Fruit fly (Drosophila melanogaster) whole organism, pupa: ENCODE measurements around the gene CG15042.

Experiments used
- CG10348 ChIP-seq: fragments of 200-800 bp; sonication (Bioruptor generic); IDR thresholded peaks from 2 replicates; pipeline ENCODE4 v1.3.6; 2022; ENCODE audit warnings: missing biosample characterization, missing genetic modification characterization
- CG12605 ChIP-seq: fragments of 200-800 bp; sonication (Bioruptor generic); IDR thresholded peaks from 2 replicates; pipeline ENCODE4 v1.3.6; 2022; ENCODE audit warnings: missing biosample characterization, missing genetic modification characterization
- CG13204 ChIP-seq: fragments of 200-800 bp; sonication (Bioruptor generic); optimal IDR thresholded peaks from 2 replicates; lab custom pipeline; 2018; ENCODE audit warnings: missing biosample characterization, mild to moderate bottlenecking, missing genetic modification characterization, moderate library complexity
- CG14655 ChIP-seq: fragments of 200-800 bp; sonication (Bioruptor generic); optimal IDR thresholded peaks from 3 replicates; lab custom pipeline; 2017; ENCODE audit warnings: mild to moderate bottlenecking, missing biosample characterization, missing genetic modification reagents, missing genetic modification characterization
- CG15710 ChIP-seq: fragments of 200-800 bp; sonication (Bioruptor generic); optimal IDR thresholded peaks from 2 replicates; lab custom pipeline; 2018; ENCODE audit warnings: missing biosample characterization, mild to moderate bottlenecking, missing genetic modification characterization, moderate library complexity
- CG34367 ChIP-seq: fragments of 200-800 bp; sonication (Bioruptor generic); optimal IDR thresholded peaks from 2 replicates; lab custom pipeline; 2018; ENCODE audit warnings: missing biosample characterization, mild to moderate bottlenecking, missing genetic modification characterization
- CG4496 ChIP-seq: fragments of 200-800 bp; sonication (Bioruptor generic); IDR thresholded peaks from 3 replicates; pipeline ENCODE4 v1.3.6; 2022; ENCODE audit warnings: missing biosample characterization, missing genetic modification characterization
- D1 ChIP-seq: fragments of 200-800 bp; sonication (Bioruptor generic); optimal IDR thresholded peaks from 2 replicates; lab custom pipeline; 2018; ENCODE audit warnings: missing biosample characterization, mild to moderate bottlenecking, missing genetic modification characterization, moderate library complexity
- EcR ChIP-seq: fragments of 200-800 bp; sonication (Bioruptor generic); optimal IDR thresholded peaks from 3 replicates; lab custom pipeline; 2019; ENCODE audit warnings: missing biosample characterization, missing genetic modification characterization, mild to moderate bottlenecking, moderate library complexity, missing genetic modification reagents
- Pif1A ChIP-seq: fragments of 200-800 bp; sonication (Bioruptor generic); optimal IDR thresholded peaks from 3 replicates; lab custom pipeline; 2016; ENCODE audit warnings: missing biosample characterization, missing genetic modification characterization
- Pif1B ChIP-seq: fragments of 200-800 bp; sonication (Bioruptor generic); optimal IDR thresholded peaks from 3 replicates; lab custom pipeline; 2016; ENCODE audit warnings: missing biosample characterization, missing genetic modification characterization
- fd96Ca ChIP-seq: fragments of 200-800 bp; sonication (Bioruptor generic); IDR thresholded peaks from 3 replicates; pipeline ENCODE4 v1.3.6; 2022; ENCODE audit warnings: missing biosample characterization, missing genetic modification characterization
- gl ChIP-seq: fragments of 200-800 bp; sonication (Bioruptor generic); optimal IDR thresholded peaks from 2 replicates; lab custom pipeline; 2018; ENCODE audit warnings: missing biosample characterization, mild to moderate bottlenecking, missing genetic modification characterization

DNA sequence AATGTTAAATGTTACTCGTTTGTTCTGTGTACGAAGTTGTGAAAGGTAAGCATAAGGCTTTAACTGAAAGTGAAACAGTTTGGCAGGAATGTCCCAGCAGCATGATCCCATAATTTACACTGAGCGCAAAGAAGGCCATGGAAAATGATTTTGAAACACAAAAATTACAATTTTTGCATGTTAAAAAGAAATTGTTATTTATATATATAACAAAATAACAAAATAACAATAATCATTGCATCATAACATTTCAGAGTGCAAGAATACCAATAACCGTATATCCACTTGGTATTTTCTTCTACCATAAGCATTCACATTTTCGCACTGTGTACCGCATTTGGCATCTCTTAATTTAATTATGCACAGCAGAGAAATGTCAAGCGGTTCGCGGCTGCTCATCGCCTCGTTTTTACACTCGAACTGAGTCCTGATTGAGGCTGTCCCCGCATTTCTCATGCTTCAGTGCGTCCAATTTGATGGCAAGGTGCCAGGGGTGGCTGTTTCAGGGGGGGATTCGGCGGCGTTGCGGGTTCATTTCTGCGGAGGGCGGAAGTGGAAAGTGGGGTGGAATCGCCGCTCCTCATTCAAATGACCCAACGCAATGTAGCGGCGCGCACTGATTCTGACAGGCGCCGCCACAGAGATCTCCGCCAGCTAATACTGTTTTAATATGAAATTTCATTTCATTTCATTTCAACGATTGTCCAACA is 5.5 kb downstream of the CG15042 start, which contains the start of gene CG6481:
- no peak for TF ChIP-seq EcR (GFP tag; lab: Kevin White, UChicago)
- TF ChIP-seq CG34367 (tag; lab: Kevin White, UChicago): no peak
- no peak for TF ChIP-seq CG4496
- TF ChIP-seq CG15710 (tag; lab: Kevin White, UChicago): no peak
- TF ChIP-seq fd96Ca (GFP tag; lab: Robert Waterston, UW): no peak
- TF ChIP-seq CG13204 (GFP tag; lab: Kevin White, UChicago): no peak
- no peak for TF ChIP-seq Pif1B
- TF ChIP-seq gl: no peak
- TF ChIP-seq Pif1A: no peak
- no peak for TF ChIP-seq CG12605
- no peak for TF ChIP-seq D1 (tag; lab: Kevin White, UChicago)
- TF ChIP-seq CG14655 (GFP tag; lab: Kevin White, UChicago): no peak
- no peak for TF ChIP-seq CG10348 (GFP tag; lab: Robert Waterston, UW)
